Worm (Caenorhabditis elegans) whole organism, early embryonic: ENCODE results near the gene M110.7.

Source experiments
- B0310.2 ChIP-seq: sonication (generic microtip); optimal IDR thresholded peaks from 2 replicates; lab custom pipeline; 2016; ENCODE audit warnings: mild to moderate bottlenecking, missing genetic modification characterization, missing compliant biosample characterization
- F13C5.2 ChIP-seq: sonication (generic microtip); optimal IDR thresholded peaks from 2 replicates; lab custom pipeline; 2017; ENCODE audit warnings: mild to moderate bottlenecking, missing genetic modification characterization, inconsistent platforms, missing compliant biosample characterization
- aly-1 ChIP-seq: sonication (generic microtip); optimal IDR thresholded peaks from 2 replicates; lab custom pipeline; 2016; ENCODE audit warnings: missing genetic modification characterization, missing compliant biosample characterization
- ama-1 ChIP-seq: fragments of 150-350 bp; optimal IDR thresholded peaks from 2 replicates; lab custom pipeline; 2014
- ceh-13 ChIP-seq: fragments of 200-800 bp; sonication (Bioruptor generic); optimal IDR thresholded peaks from 2 replicates; lab custom pipeline; 2018; ENCODE audit warnings: mild to moderate bottlenecking, missing genetic modification characterization, missing compliant biosample characterization
- ceh-36 ChIP-seq: sonication (generic microtip); optimal IDR thresholded peaks from 2 replicates; lab custom pipeline; 2016; ENCODE audit warnings: missing genetic modification characterization, inconsistent platforms, missing compliant biosample characterization
- ets-7 ChIP-seq: sonication (generic microtip); optimal IDR thresholded peaks from 2 replicates; lab custom pipeline; 2016; ENCODE audit warnings: missing genotype, missing genetic modification characterization, missing compliant biosample characterization
- flt-1 ChIP-seq: fragments of 200-800 bp; sonication (Bioruptor generic); IDR thresholded peaks from 2 replicates; pipeline ENCODE4 v1.3.6; 2022; ENCODE audit warnings: missing genetic modification characterization, missing compliant biosample characterization
- hmbx-1 ChIP-seq: sonication (generic microtip); optimal IDR thresholded peaks from 2 replicates; lab custom pipeline; 2016; ENCODE audit warnings: mild to moderate bottlenecking, missing genetic modification characterization, missing compliant biosample characterization
- hmg-4 ChIP-seq: fragments of 200-800 bp; sonication (Bioruptor generic); optimal IDR thresholded peaks from 2 replicates; lab custom pipeline; 2018; ENCODE audit warnings: mild to moderate bottlenecking, missing genetic modification characterization, missing compliant biosample characterization
- hnd-1 ChIP-seq: sonication (generic microtip); optimal IDR thresholded peaks from 2 replicates; lab custom pipeline; 2016; ENCODE audit warnings: missing genetic modification characterization, missing compliant biosample characterization
- pes-1 ChIP-seq: fragments of 200-800 bp; sonication (Bioruptor generic); IDR thresholded peaks from 2 replicates; pipeline ENCODE4 v1.3.6; 2022; ENCODE audit warnings: missing genetic modification reagents, missing genetic modification characterization, missing compliant biosample characterization
- scrt-1 ChIP-seq: fragments of 200-800 bp; sonication (Bioruptor generic); IDR thresholded peaks from 2 replicates; pipeline ENCODE4 v1.3.6; 2022; ENCODE audit warnings: missing genetic modification characterization, missing compliant biosample characterization
- sea-1 ChIP-seq: fragments of 200-800 bp; sonication (Bioruptor generic); conservative IDR thresholded peaks from 2 replicates; pipeline ENCODE4 v1.3.6; 2022; ENCODE audit warnings: missing genetic modification characterization, missing compliant biosample characterization
- tbx-11 ChIP-seq: fragments of 200-800 bp; sonication (Bioruptor generic); IDR thresholded peaks from 2 replicates; pipeline ENCODE4 v1.3.6; 2022; ENCODE audit warnings: missing genetic modification characterization, missing compliant biosample characterization
- tbx-37 ChIP-seq: fragments of 200-800 bp; sonication (Bioruptor generic); conservative IDR thresholded peaks from 2 replicates; pipeline ENCODE4 v1.3.6; 2022; ENCODE audit warnings: missing genetic modification reagents, missing genetic modification characterization, missing compliant biosample characterization
- tra-4 ChIP-seq: sonication (generic microtip); optimal IDR thresholded peaks from 2 replicates; lab custom pipeline; 2017; ENCODE audit warnings: missing genetic modification characterization, missing compliant biosample characterization

The M110.7 gene

ce11 chrII:8259038-8259437 is 26.4 kb downstream of the M110.7 start, which contains the start of gene F35C11.6:
F35C11.6 (minus strand) TSS chrII:8259138.
- no peak for TF ChIP-seq ceh-13 (GFP tag; lab: Kevin White, UChicago)
- no peak for TF ChIP-seq hnd-1
- no peak for TF ChIP-seq pes-1 (GFP tag; lab: Robert Waterston, UW)
- no peak for TF ChIP-seq scrt-1 (GFP tag; lab: Robert Waterston, UW)
- no peak for TF ChIP-seq ama-1
- no peak for TF ChIP-seq flt-1
- TF ChIP-seq hmg-4 (GFP tag; lab: Kevin White, UChicago) = no peak

ce11 chrII:8259674-8260073 is 27.1 kb downstream of the M110.7 start:
- TF ChIP-seq tra-4 (tag; lab: Kevin White, UChicago) (no peak), hnd-1 (no peak), aly-1 (tag; lab: Kevin White, UChicago) (no peak), ceh-13 (GFP tag; lab: Kevin White, UChicago) (no peak), F13C5.2 (tag; lab: Kevin White, UChicago) (no peak), tbx-11 (no peak), pes-1 (GFP tag; lab: Robert Waterston, UW) (no peak), sea-1 (no peak), scrt-1 (GFP tag; lab: Robert Waterston, UW) (no peak), B0310.2 (tag; lab: Kevin White, UChicago) (no peak), ets-7 (tag; lab: Kevin White, UChicago) (no peak), ama-1 (no peak), hmg-4 (GFP tag; lab: Kevin White, UChicago) (no peak), flt-1 (no peak), ceh-36 (no peak)

ce11 chrII:8263562-8263961 is 31.0 kb downstream of the M110.7 start:
- TF ChIP-seq tra-4 (tag; lab: Kevin White, UChicago) (no peak), tbx-37 (no peak), B0310.2 (tag; lab: Kevin White, UChicago) (no peak), ama-1 (no peak), ceh-13 (GFP tag; lab: Kevin White, UChicago) (no peak), ceh-36 (no peak), tbx-11 (no peak)

ce11 chrII:8264619-8265018 is 32.0 kb downstream of the M110.7 start, which contains the start of gene srdh-1:
srdh-1 (plus strand) TSS chrII:8264661.
- TF ChIP-seq ceh-13 (GFP tag; lab: Kevin White, UChicago) (no peak), B0310.2 (tag; lab: Kevin White, UChicago) (no peak), scrt-1 (GFP tag; lab: Robert Waterston, UW) (no peak), ama-1 (no peak), flt-1 (no peak), ets-7 (tag; lab: Kevin White, UChicago) (no peak), tbx-37 (no peak), F13C5.2 (tag; lab: Kevin White, UChicago) (no peak), ceh-36 (no peak), hnd-1 (no peak), hmbx-1 (tag; lab: Kevin White, UChicago) (no peak), pes-1 (GFP tag; lab: Robert Waterston, UW) (no peak), sea-1 (no peak), tra-4 (tag; lab: Kevin White, UChicago) (no peak), hmg-4 (GFP tag; lab: Kevin White, UChicago) (no peak), aly-1 (tag; lab: Kevin White, UChicago) (no peak), tbx-11 (no peak)

ce11 chrII:8266559-8266958 is 34.0 kb downstream of the M110.7 start:
- TF ChIP-seq flt-1 (no peak), sea-1 (no peak), tbx-11 (no peak), tbx-37 (no peak), aly-1 (tag; lab: Kevin White, UChicago) (no peak), ets-7 (tag; lab: Kevin White, UChicago) (no peak), ama-1 (no peak), hmbx-1 (tag; lab: Kevin White, UChicago) (no peak), hmg-4 (GFP tag; lab: Kevin White, UChicago) (no peak), hnd-1 (no peak), F13C5.2 (tag; lab: Kevin White, UChicago) (no peak)

ce11 chrII:8267679-8268078 is 35.1 kb downstream of the M110.7 start:
- TF ChIP-seq F13C5.2 (tag; lab: Kevin White, UChicago) (no peak), ceh-36 (no peak), aly-1 (tag; lab: Kevin White, UChicago) (no peak), hmbx-1 (tag; lab: Kevin White, UChicago) (no peak)

- TF ChIP-seq tbx-11 (no peak), hmbx-1 (tag; lab: Kevin White, UChicago) (no peak), ceh-13 (GFP tag; lab: Kevin White, UChicago) (no peak), sea-1 (no peak), pes-1 (GFP tag; lab: Robert Waterston, UW) (no peak)
These were observed 36.8 kb downstream of the M110.7 start, which contains the start of gene K01C8.2 for ce11 chrII:8269351-8269750. K01C8.2 (minus strand) TSS chrII:8269451.

- TF ChIP-seq ets-7 (tag; lab: Kevin White, UChicago) (no peak), aly-1 (tag; lab: Kevin White, UChicago) (no peak), B0310.2 (tag; lab: Kevin White, UChicago) (no peak), hmbx-1 (tag; lab: Kevin White, UChicago) (no peak), hnd-1 (no peak), F13C5.2 (tag; lab: Kevin White, UChicago) (no peak)
These were observed 37.5 kb downstream of the M110.7 start, which contains the start of gene tdc-1 for ce11 chrII:8269855-8270647. tdc-1 (plus strand) TSS chrII:8270597.
